Worm (Caenorhabditis elegans): ENCODE measurements around the gene flp-25.

flp-25 gene

DNA sequence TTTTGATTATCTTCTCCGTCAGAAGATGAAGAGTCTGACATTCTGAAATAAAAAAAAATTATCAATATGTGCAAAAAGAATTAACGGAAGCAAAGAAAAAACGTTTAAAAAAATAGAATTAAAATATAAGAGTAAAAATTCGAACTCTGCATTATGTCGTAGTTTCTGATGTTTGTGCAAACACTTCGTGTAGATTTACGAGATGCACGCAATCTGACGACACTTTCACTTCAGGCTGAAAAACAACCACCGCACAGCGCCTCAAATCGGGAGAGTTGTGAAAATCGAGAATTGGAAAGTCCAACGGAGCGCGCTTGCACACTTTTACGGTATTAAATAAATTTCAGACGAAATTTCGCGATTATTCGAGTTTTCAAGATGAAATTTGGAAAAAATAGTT is 45.3 kb downstream of the flp-25 start, which contains the start of gene T26G10.1 (continued):
- TF ChIP-seq mef-2 (tag; optimal IDR thresholded peaks at IDR 0.05) (no peak), lin-15B (tag; optimal IDR thresholded peaks at IDR 0.05) (peak; percentile 83), egl-27 (tag; optimal IDR thresholded peaks at IDR 0.05) (no peak), jun-1 (tag; optimal IDR thresholded peaks at IDR 0.05) (peak; percentile 54), pag-3 (tag; optimal IDR thresholded peaks at IDR 0.05; ENCODE audit: borderline replicate concordance, insufficient read depth) (no peak), ceh-8 (GFP tag; optimal IDR thresholded peaks at IDR 0.05) (peak; percentile 71), ceh-63 (GFP tag; optimal IDR thresholded peaks at IDR 0.05) (no peak), mdl-1 (tag; optimal IDR thresholded peaks at IDR 0.05) (peak in 1 of 2 experiments; percentile 11), egl-13 (tag; optimal IDR thresholded peaks at IDR 0.05) (peak; percentile 56), lin-14 (GFP tag; optimal IDR thresholded peaks at IDR 0.05) (peak; percentile 82), nhr-19 (GFP tag; conservative IDR thresholded peaks at IDR 0.05) (peak; percentile 91), sptf-1 (tag; optimal IDR thresholded peaks at IDR 0.05) (no peak), elt-2 (tag; optimal IDR thresholded peaks at IDR 0.05) (peak; percentile 26), sup-37 (GFP tag; optimal IDR thresholded peaks at IDR 0.05) (no peak), zag-1 (tag; optimal IDR thresholded peaks at IDR 0.05) (no peak), nhr-77 (tag; optimal IDR thresholded peaks at IDR 0.05) (peak; percentile 34), grh-1 (GFP tag; IDR thresholded peaks at IDR 0.05) (peak; percentile 68), nhr-20 (tag; optimal IDR thresholded peaks at IDR 0.05) (peak; percentile 83), unc-86 (tag; optimal IDR thresholded peaks at IDR 0.05) (peak; percentile 82), tbx-2 (tag; optimal IDR thresholded peaks at IDR 0.05) (peak; percentile 80), hpl-2 (GFP tag; optimal IDR thresholded peaks at IDR 0.05) (no peak), ztf-4 (tag; optimal IDR thresholded peaks at IDR 0.05) (no peak), aha-1 (tag; optimal IDR thresholded peaks at IDR 0.05) (no peak), nhr-84 (tag; optimal IDR thresholded peaks at IDR 0.05) (no peak), irx-1 (tag; optimal IDR thresholded peaks at IDR 0.05) (peak; percentile 70), dsc-1 (tag; optimal IDR thresholded peaks at IDR 0.05) (peak; percentile 75), fkh-10 (GFP tag; optimal IDR thresholded peaks at IDR 0.05) (no peak), nhr-28 (tag; optimal IDR thresholded peaks at IDR 0.05) (no peak), ceh-88 (GFP tag; IDR thresholded peaks at IDR 0.05) (peak; percentile 74), unc-30 (tag; optimal IDR thresholded peaks at IDR 0.05) (no peak), lir-3 (tag; optimal IDR thresholded peaks at IDR 0.05; ENCODE audit: poor library complexity) (peak; percentile 67)

DNA sequence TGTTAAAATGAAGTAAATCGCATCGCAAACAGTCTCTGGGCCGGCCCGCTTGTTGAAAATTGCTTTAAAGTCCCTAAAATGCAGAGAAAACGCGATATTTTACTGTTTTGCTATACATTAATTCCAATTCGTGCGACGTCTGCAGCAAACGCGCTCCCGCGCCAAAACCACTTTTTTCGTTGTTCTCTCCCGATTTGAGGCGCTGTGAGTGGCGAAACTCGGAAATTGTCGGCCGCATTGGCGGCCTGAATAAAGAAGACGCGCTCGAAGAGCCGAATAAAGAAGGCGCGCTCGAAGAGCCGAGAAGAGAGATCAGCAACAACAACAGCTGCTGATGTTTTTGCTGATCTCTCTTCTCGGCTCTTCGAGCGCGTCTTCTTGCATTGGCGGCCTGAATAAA is 47.0 kb downstream of the flp-25 start:
- TF ChIP-seq rnt-1 (tag; optimal IDR thresholded peaks at IDR 0.05) (peak; percentile 33), isw-1 (GFP tag; IDR thresholded peaks at IDR 0.05) (peak; percentile 49), grh-1 (GFP tag; IDR thresholded peaks at IDR 0.05) (peak; percentile 54; the same call in 1 of the 2 replicates), nhr-20 (tag; optimal IDR thresholded peaks at IDR 0.05) (peak; percentile 30), nhr-47 (tag; optimal IDR thresholded peaks at IDR 0.05) (peak; percentile 35), snpc-4 (tag; optimal IDR thresholded peaks at IDR 0.05) (peak; percentile 95), dpl-1 (GFP tag; optimal IDR thresholded peaks at IDR 0.05) (peak in 2 of 3 experiments; percentile 19 to 26), lin-35 (GFP tag; optimal IDR thresholded peaks at IDR 0.05) (peak in 1 of 2 experiments; percentile 43), lin-15B (tag; optimal IDR thresholded peaks at IDR 0.05) (peak; percentile 61), nhr-19 (GFP tag; conservative IDR thresholded peaks at IDR 0.05) (peak; percentile 64), nhr-71 (tag; optimal IDR thresholded peaks at IDR 0.05) (peak; percentile 40), efl-1 (optimal IDR thresholded peaks at IDR 0.05) (peak; percentile 21 to 50), efl-1 (GFP tag; optimal IDR thresholded peaks at IDR 0.05 in 1 of 2) (peak; percentile 30 to 54), lin-14 (GFP tag; optimal IDR thresholded peaks at IDR 0.05) (peak; percentile 29), snu-23 (GFP tag; optimal IDR thresholded peaks at IDR 0.05) (peak; percentile 12)
